Worm (Caenorhabditis elegans) whole organism, L4/young adult: ENCODE measurements around the gene chil-9.

Experiments used
- W03F9.2 ChIP-seq: fragments of 150-350 bp; optimal IDR thresholded peaks from 2 replicates; lab custom pipeline; 2014; ENCODE audit warnings: missing biosample characterization, missing genetic modification characterization
- him-1 ChIP-seq: sonication (generic microtip); optimal IDR thresholded peaks from 2 replicates; lab custom pipeline; 2016; ENCODE audit warnings: missing genotype, missing genetic modification reagents, missing genetic modification characterization, missing compliant biosample characterization

- no peak for TF ChIP-seq him-1 (tag; lab: Kevin White, UChicago)
- no peak for TF ChIP-seq W03F9.2 (tag; lab: Kevin White, UChicago)
These were observed at the start of gene chil-9 for ce11 chrII:9845239-9845638.
